Worm (Caenorhabditis elegans): ENCODE data around the gene F20D6.5.

F20D6.5 gene

DNA sequence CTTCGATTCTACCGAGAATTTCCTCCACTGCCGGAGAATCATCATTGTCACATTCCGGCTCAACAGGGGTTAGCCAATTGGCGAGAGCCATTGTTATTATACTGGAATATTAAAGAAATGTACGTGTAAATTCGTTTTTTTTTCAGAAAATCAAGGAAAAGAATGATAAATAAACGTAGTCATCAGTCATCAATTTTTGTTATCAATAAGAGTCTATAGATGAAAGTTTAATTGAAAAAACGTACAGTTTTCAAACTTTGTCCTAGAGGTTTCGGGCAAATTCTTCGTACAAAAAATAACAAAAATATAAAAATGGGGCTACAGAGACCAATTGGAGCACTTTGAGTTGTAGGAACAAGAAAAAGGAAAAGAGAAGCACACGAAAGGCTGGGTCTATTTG lies 37.2 kb downstream of the F20D6.5 start, which contains the start of gene F20D6.11:
TSS of gene F20D6.11 (minus strand) at position 101 of the 400 bp plus-strand sequence.
- TF ChIP-seq ZK546.5 (tag; optimal IDR thresholded peaks at IDR 0.05) (no peak), ztf-4 (tag; optimal IDR thresholded peaks at IDR 0.05) (no peak), C34F6.9 (tag; optimal IDR thresholded peaks at IDR 0.05) (no peak), nhr-21 (tag; optimal IDR thresholded peaks at IDR 0.05) (no peak), mbf-1 (tag; optimal IDR thresholded peaks at IDR 0.05) (no peak), ama-1 (optimal IDR thresholded peaks at IDR 0.05) (no peak), R02D3.7 (tag; optimal IDR thresholded peaks at IDR 0.05) (no peak), nhr-12 (tag; optimal IDR thresholded peaks at IDR 0.05) (no peak), F13H6.1 (tag; optimal IDR thresholded peaks at IDR 0.05) (no peak), nhr-25 (tag; optimal IDR thresholded peaks at IDR 0.05) (no peak), gmeb-1 (tag; optimal IDR thresholded peaks at IDR 0.05) (no peak), blmp-1 (tag; optimal IDR thresholded peaks at IDR 0.05; ENCODE audit: insufficient read depth) (no peak)

DNA sequence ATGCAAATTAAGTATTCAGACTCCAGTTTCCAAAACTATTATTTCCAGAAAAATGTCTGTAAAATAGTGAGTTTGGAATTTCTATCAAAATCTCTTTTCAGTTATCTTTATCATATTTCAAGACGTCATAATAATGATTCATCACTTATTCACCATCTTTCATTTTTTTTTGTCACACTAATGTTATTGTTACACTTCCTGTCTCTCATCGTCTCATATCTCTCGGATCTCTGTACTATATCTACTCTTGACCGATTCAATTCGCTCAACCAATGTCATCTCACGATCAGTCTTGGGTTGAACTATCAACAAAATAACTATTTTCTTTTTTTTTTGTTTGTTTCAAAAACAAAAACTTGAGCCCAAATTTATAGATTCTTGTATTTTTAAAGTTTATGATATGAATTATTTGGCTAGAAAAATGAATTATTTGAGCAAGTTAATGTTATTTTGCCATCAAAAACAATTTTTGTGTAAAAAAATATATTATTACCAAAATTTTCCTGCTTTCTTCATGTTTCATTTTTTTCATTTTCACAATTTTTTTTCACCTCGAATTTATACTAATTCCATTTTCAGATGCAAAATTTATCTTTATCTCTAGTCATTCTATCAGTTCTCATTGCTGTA lies 39.6 kb downstream of the F20D6.5 start, which contains the start of gene cri-2:
TSS of gene cri-2 (plus strand) at position 580 of the 630 bp plus-strand sequence.
- TF ChIP-seq lsy-2 (tag; optimal IDR thresholded peaks at IDR 0.05) (peak in 1 of 2 experiments; percentile 19), ceh-82 (tag; optimal IDR thresholded peaks at IDR 0.05) (no peak), fos-1 (tag; optimal IDR thresholded peaks at IDR 0.05) (peak; percentile 56), nhr-237 (tag; optimal IDR thresholded peaks at IDR 0.05) (no peak), sem-4 (tag; optimal IDR thresholded peaks at IDR 0.05) (peak; percentile 36), sma-3 (GFP tag; optimal IDR thresholded peaks at IDR 0.05) (peak; percentile 27), ztf-1 (GFP tag; conservative IDR thresholded peaks at IDR 0.05) (no peak), sma-9 (GFP tag; optimal IDR thresholded peaks at IDR 0.05) (peak; percentile 18), sma-9 (tag; optimal IDR thresholded peaks at IDR 0.05) (no peak)

DNA sequence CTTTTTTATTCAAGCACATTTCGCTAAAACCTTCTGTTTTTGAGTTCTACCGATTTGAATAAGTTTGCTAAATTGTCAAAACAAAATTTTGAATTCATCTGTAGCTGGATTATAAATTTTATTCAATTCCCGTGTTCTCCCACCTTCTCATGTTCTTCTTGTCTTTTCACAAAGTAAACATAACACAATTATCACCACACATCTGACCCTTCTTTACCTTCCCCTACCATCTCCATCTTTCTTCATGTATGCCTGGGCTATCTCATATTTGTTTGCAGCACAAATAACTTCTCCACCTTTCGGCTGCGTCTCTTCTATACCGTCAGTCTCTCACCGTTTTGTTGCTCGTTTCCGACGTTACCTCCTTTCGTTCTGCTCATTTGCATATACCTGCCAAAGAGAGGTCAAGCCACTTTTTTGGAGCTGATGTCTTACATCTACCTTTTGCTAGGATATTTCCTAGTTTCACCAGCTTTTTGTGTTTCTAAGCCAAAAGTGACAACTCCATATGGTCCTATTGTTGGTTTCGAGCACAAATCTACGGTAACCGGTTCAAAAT lies 41.4 kb downstream of the F20D6.5 start, which contains the start of gene cest-17:
TSS of gene cest-17 (plus strand) at position 248 of the 559 bp plus-strand sequence.
- TF ChIP-seq nhr-21 (tag; optimal IDR thresholded peaks at IDR 0.05) (no peak), fos-1 (tag; optimal IDR thresholded peaks at IDR 0.05) (peak; percentile 26), nhr-237 (tag; optimal IDR thresholded peaks at IDR 0.05) (no peak), nhr-10 (tag; optimal IDR thresholded peaks at IDR 0.05) (no peak), crh-2 (tag; optimal IDR thresholded peaks at IDR 0.05) (no peak), unc-55 (GFP tag; optimal IDR thresholded peaks at IDR 0.05) (no peak), ZK546.5 (tag; optimal IDR thresholded peaks at IDR 0.05) (no peak), nhr-129 (tag; optimal IDR thresholded peaks at IDR 0.05) (no peak)

DNA sequence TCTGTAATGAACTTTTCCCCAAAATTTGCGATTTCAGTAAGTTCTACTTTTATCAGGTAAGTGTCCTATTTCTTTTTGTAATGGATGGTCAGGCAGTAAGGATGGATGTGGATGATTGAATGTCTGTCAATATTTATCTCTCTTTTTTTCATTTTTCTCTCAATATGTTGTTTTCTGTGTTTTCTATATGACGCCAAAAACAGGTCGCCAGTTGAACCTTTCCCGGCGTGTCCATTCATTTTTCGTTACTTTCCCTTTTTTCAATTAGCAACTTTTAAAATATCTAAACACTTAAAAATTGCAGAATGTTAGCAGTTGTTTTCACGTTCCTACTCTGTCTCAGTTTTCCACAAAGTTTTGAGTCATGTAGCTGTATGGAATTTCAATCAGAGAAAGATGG lies 45.2 kb downstream of the F20D6.5 start, which contains the start of gene timp-1:
TSS of gene timp-1 (plus strand) at position 305 of the 400 bp plus-strand sequence.
- TF ChIP-seq nhr-12 (tag; optimal IDR thresholded peaks at IDR 0.05) = no peak
- TF ChIP-seq ama-1 (optimal IDR thresholded peaks at IDR 0.05) = no peak
- no peak for TF ChIP-seq zag-1 (tag; optimal IDR thresholded peaks at IDR 0.05)
- TF ChIP-seq blmp-1 (tag; optimal IDR thresholded peaks at IDR 0.05; ENCODE audit: insufficient read depth) = peak; percentile 66
- no peak for TF ChIP-seq ztf-11 (tag; optimal IDR thresholded peaks at IDR 0.05)
- TF ChIP-seq elt-1 (tag; optimal IDR thresholded peaks at IDR 0.05) = no peak
- no peak for TF ChIP-seq ceh-82 (tag; optimal IDR thresholded peaks at IDR 0.05)

DNA sequence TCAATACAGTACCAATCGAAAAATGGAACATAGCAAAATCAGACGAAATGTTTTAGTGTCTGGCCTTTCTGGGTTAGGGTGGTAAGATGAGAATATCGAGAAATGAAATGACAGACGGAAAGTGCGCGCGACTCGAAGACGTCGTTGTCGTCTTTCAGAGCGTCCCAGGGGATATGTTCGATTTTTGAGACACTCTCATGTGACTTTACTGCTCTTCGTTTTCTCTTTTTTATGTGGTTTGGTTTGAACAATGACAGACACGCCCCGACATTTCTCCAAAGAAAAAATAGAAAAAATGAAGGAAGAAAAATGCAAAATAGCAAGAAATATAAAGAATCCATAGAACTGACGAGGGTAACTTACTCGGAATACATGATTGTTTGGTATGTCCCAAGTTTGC lies 48.8 kb downstream of the F20D6.5 start:
- no peak for TF ChIP-seq nhr-12 (tag; optimal IDR thresholded peaks at IDR 0.05)
- no peak for TF ChIP-seq lsy-2 (tag; optimal IDR thresholded peaks at IDR 0.05)
- TF ChIP-seq nhr-10 (tag; optimal IDR thresholded peaks at IDR 0.05) = no peak
- peak; percentile 17 for TF ChIP-seq mab-5 (tag; optimal IDR thresholded peaks at IDR 0.05)

DNA sequence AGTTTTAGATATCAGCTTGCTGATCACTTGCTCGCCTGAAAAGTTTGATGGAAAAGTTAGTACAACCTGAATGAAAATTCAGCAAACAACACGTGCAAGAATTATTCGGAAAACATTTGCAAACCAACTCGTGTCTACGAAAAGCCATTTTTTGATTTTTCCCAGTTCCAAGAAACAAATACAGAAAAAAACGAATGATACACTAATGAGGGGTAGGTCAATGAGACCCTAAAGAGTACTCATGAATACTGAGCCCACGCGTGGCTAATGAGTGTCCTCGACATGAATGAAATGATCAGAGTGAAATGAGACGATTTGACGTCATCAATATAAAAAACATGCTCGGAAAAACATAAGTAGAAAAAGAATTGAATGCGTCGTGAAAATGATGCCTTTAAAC lies 50.2 kb downstream of the F20D6.5 start:
- peak; percentile 44 for TF ChIP-seq sma-9 (GFP tag; optimal IDR thresholded peaks at IDR 0.05)
- no peak for TF ChIP-seq sma-9 (tag; optimal IDR thresholded peaks at IDR 0.05)
- TF ChIP-seq nhr-21 (tag; optimal IDR thresholded peaks at IDR 0.05) = peak; percentile 1
- no peak for TF ChIP-seq egl-27 (tag; optimal IDR thresholded peaks at IDR 0.05)
- TF ChIP-seq crh-2 (tag; optimal IDR thresholded peaks at IDR 0.05) = peak; percentile 7
- TF ChIP-seq nhr-12 (tag; optimal IDR thresholded peaks at IDR 0.05) = no peak
- TF ChIP-seq nhr-23 (tag; optimal IDR thresholded peaks at IDR 0.05) = no peak
- TF ChIP-seq C34F6.9 (tag; optimal IDR thresholded peaks at IDR 0.05) = peak; percentile 21
- peak in 1 of 2 experiments; percentile 28 for TF ChIP-seq lsy-2 (tag; optimal IDR thresholded peaks at IDR 0.05)
- no peak for TF ChIP-seq ceh-82 (tag; optimal IDR thresholded peaks at IDR 0.05)

All from whole organism, L2 larva.